Fruit fly (Drosophila melanogaster): ENCODE measurements around the gene CG2519.

Gene CG2519

DNA sequence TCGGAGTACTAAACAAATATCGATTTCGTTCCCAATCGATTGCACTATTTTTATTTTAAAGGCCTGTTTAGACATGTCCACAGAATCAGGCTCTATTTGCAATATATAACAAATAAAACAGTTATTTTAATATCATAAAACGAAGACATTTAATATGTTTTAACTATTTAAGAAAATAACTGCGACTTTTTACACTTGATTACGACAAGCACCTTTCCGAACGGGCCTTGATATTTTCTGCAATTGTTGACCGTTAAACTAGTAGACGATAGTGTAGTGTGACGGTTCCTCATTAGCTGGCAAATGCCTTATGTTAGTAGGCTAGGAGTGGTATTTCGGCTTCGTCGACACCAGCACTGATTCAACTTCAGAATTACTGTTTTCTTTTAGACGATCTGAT, 21.0 kb upstream of the CG2519 start, which contains the start of the genes CG2931 and Rheb (continued):
- no peak for TF ChIP-seq abd-A (tag; optimal IDR thresholded peaks at IDR 0.05)
- no peak for TF ChIP-seq gsb (GFP tag; IDR thresholded peaks at IDR 0.05)
- peak; percentile 38 for TF ChIP-seq NC2β (GFP tag; optimal IDR thresholded peaks at IDR 0.05)
- peak; percentile 80 for TF ChIP-seq CG10267 (tag; optimal IDR thresholded peaks at IDR 0.05)
- TF ChIP-seq esg (GFP tag; conservative IDR thresholded peaks at IDR 0.05): peak; percentile 71
- no peak for TF ChIP-seq Dfd (GFP tag; optimal IDR thresholded peaks at IDR 0.05)
- TF ChIP-seq nau (GFP tag; optimal IDR thresholded peaks at IDR 0.05): peak; percentile 6
- TF ChIP-seq CG1529 (GFP tag; optimal IDR thresholded peaks at IDR 0.05): peak; percentile 4
- peak; percentile 47 for TF ChIP-seq CG17359 (tag; optimal IDR thresholded peaks at IDR 0.05)
- peak; percentile 57 for TF ChIP-seq CG7271 (tag; optimal IDR thresholded peaks at IDR 0.05)
- TF ChIP-seq CG1603 (tag; optimal IDR thresholded peaks at IDR 0.05): peak; percentile 80
- peak; percentile 16 for TF ChIP-seq CG7987 (GFP tag; optimal IDR thresholded peaks at IDR 0.05)
- peak; percentile 67 for TF ChIP-seq tgo (GFP tag; IDR thresholded peaks at IDR 0.05)
- peak; percentile 68 for TF ChIP-seq CG6272 (GFP tag; IDR thresholded peaks at IDR 0.05)
- peak; percentile 87 for TF ChIP-seq CG4617 (GFP tag; optimal IDR thresholded peaks at IDR 0.05; ENCODE audit: borderline replicate concordance)
- peak; percentile 74 for TF ChIP-seq vvl (GFP tag; IDR thresholded peaks at IDR 0.05)
- TF ChIP-seq CG17912 (GFP tag; optimal IDR thresholded peaks at IDR 0.05): no peak
- TF ChIP-seq CHES-1-like (GFP tag; optimal IDR thresholded peaks at IDR 0.05): no peak
- peak; percentile 84 for TF ChIP-seq gem (tag; optimal IDR thresholded peaks at IDR 0.05)
- no peak for TF ChIP-seq CG7745 (tag; optimal IDR thresholded peaks at IDR 0.05)
- peak; percentile 84 for TF ChIP-seq onecut (GFP tag; IDR thresholded peaks at IDR 0.05)
- 0 out of 3 replicates have a peak, but pooled peaks have one; percentile 21 for TF ChIP-seq CG11695 (GFP tag; IDR thresholded peaks at IDR 0.05)
- TF ChIP-seq ken (GFP tag; IDR thresholded peaks at IDR 0.05): peak; percentile 66
- peak; percentile 33 for TF ChIP-seq CG6765 (GFP tag; optimal IDR thresholded peaks at IDR 0.05)
- peak; percentile 84 for TF ChIP-seq nmo (GFP tag; optimal IDR thresholded peaks at IDR 0.05)
- peak; percentile 51; the same call in 1 of the 2 replicates for TF ChIP-seq E2f2 (GFP tag; IDR thresholded peaks at IDR 0.05)
- no peak for TF ChIP-seq Atf3 (GFP tag; optimal IDR thresholded peaks at IDR 0.05)
- TF ChIP-seq CG17568 (GFP tag; optimal IDR thresholded peaks at IDR 0.05): no peak
- peak; percentile 86 for TF ChIP-seq CG10462 (GFP tag; optimal IDR thresholded peaks at IDR 0.05)
- no peak for TF ChIP-seq wek (GFP tag; optimal IDR thresholded peaks at IDR 0.05)
- peak; percentile 36 for TF ChIP-seq Dek (tag; optimal IDR thresholded peaks at IDR 0.05)
- peak; percentile 67 for TF ChIP-seq CG9727 (GFP tag; optimal IDR thresholded peaks at IDR 0.05)
- TF ChIP-seq Myb (GFP tag; optimal IDR thresholded peaks at IDR 0.05): peak; percentile 92
- peak; percentile 69 for TF ChIP-seq sisA (GFP tag; IDR thresholded peaks at IDR 0.05)
- peak; percentile 63 for TF ChIP-seq Dref (GFP tag; IDR thresholded peaks at IDR 0.05)
- peak; percentile 14 for TF ChIP-seq psq (GFP tag; optimal IDR thresholded peaks at IDR 0.05)
- no peak for TF ChIP-seq Neu2 (GFP tag; optimal IDR thresholded peaks at IDR 0.05; ENCODE audit: borderline replicate concordance)
- TF ChIP-seq lilli (GFP tag; optimal IDR thresholded peaks at IDR 0.05): peak; percentile 87
- no peak for TF ChIP-seq hkb (optimal IDR thresholded peaks at IDR 0.05)
- TF ChIP-seq hkb (GFP tag; IDR thresholded peaks at IDR 0.05): peak; percentile 68
- TF ChIP-seq gcm (GFP tag; optimal IDR thresholded peaks at IDR 0.05): peak; percentile 46
- TF ChIP-seq CG2678 (tag; optimal IDR thresholded peaks at IDR 0.05): peak; percentile 65
- peak; percentile 55 for TF ChIP-seq fd3F (GFP tag; optimal IDR thresholded peaks at IDR 0.05)
- peak; percentile 85 for TF ChIP-seq Scr (GFP tag; IDR thresholded peaks at IDR 0.05; ENCODE audit: partially characterized antibody)
- peak; percentile 53 for TF ChIP-seq maf-S (GFP tag; optimal IDR thresholded peaks at IDR 0.05)
- TF ChIP-seq NC2α (GFP tag; optimal IDR thresholded peaks at IDR 0.05): no peak
- peak; percentile 44 for TF ChIP-seq Meics (GFP tag; optimal IDR thresholded peaks at IDR 0.05)
- peak; percentile 14 for TF ChIP-seq CrebB (tag; optimal IDR thresholded peaks at IDR 0.05)
- TF ChIP-seq ranshi (GFP tag; IDR thresholded peaks at IDR 0.05): 0 out of 2 replicates have a peak, but pooled peaks have one; percentile 51
- peak; percentile 47 for TF ChIP-seq CG11247 (GFP tag; IDR thresholded peaks at IDR 0.05)
- peak; percentile 63 for TF ChIP-seq sug (tag; optimal IDR thresholded peaks at IDR 0.05)

Data from whole organism, embryonic.